Worm (Caenorhabditis elegans) whole organism, L4 larva: ENCODE data around the gene fbxb-18.
A peak's percentile ranks its signal among the peaks of the same experiment; 100 is the strongest.

Experiments
- T26A8.4 ChIP-seq: fragments of 200-800 bp; sonication (Bioruptor generic); IDR thresholded peaks from 2 replicates; pipeline ENCODE4 v1.3.6; 2022; ENCODE audit warnings: missing genetic modification characterization, missing compliant biosample characterization
- Y48G9A.11 ChIP-seq: fragments of 200-800 bp; sonication (Bioruptor generic); IDR thresholded peaks from 2 replicates; pipeline ENCODE4 v1.3.6; 2022; ENCODE audit warnings: missing genetic modification reagents, missing genetic modification characterization, missing compliant biosample characterization
- Y5F2A.4 ChIP-seq: fragments of 200-800 bp; sonication (Bioruptor generic); optimal IDR thresholded peaks from 2 replicates; lab custom pipeline; 2018; ENCODE audit warnings: mild to moderate bottlenecking, missing genetic modification characterization, missing compliant biosample characterization
- Y75B8A.6 ChIP-seq: fragments of 200-800 bp; sonication (Bioruptor generic); IDR thresholded peaks from 2 replicates; pipeline ENCODE4 v1.3.6; 2022; ENCODE audit warnings: missing genetic modification reagents, missing genetic modification characterization, missing compliant biosample characterization
- ZK337.2 ChIP-seq: fragments of 200-800 bp; sonication (Bioruptor generic); IDR thresholded peaks from 2 replicates; pipeline ENCODE4 v1.3.6; 2022; ENCODE audit warnings: missing genetic modification reagents, missing genetic modification characterization, missing compliant biosample characterization
- ZK546.5 ChIP-seq, 2 experiments: sonication (generic microtip); optimal IDR thresholded peaks; 2 replicates each; lab custom pipeline; 2017; ENCODE audit warnings: missing biosample characterization in 2 of 2, missing genetic modification characterization in 2 of 2
- aha-1 ChIP-seq: fragments of 150-350 bp; peaks from one replicate; lab custom pipeline; 2014; ENCODE audit warnings: missing biosample characterization, missing genetic modification characterization
- ceh-28 ChIP-seq: fragments of 150-350 bp; optimal IDR thresholded peaks from 2 replicates; lab custom pipeline; 2014; ENCODE audit warnings: missing biosample characterization, missing genetic modification reagents, missing genetic modification characterization
- ceh-62 ChIP-seq: sonication (generic microtip); optimal IDR thresholded peaks from 2 replicates; lab custom pipeline; 2017; ENCODE audit warnings: missing biosample characterization, missing genetic modification characterization
- daf-16 ChIP-seq, 3 experiments: sonication (generic microtip); optimal IDR thresholded peaks; 2 replicates each; lab custom pipeline; 2016 to 2017; ENCODE audit warnings: missing genetic modification characterization in 3 of 3, missing genetic modification reagents in 3 of 3, mild to moderate bottlenecking in 2 of 3, missing compliant biosample characterization in 2 of 3, missing biosample characterization in 1 of 3, moderate library complexity in 1 of 3
- dmd-6 ChIP-seq: fragments of 200-800 bp; sonication (Bioruptor generic); IDR thresholded peaks from 2 replicates; pipeline ENCODE4 v1.3.6; 2022; ENCODE audit warnings: missing genetic modification reagents, missing genetic modification characterization, missing compliant biosample characterization
- duxl-1 ChIP-seq: sonication (generic microtip); optimal IDR thresholded peaks from 2 replicates; lab custom pipeline; 2016; ENCODE audit warnings: mild to moderate bottlenecking, missing genetic modification characterization, moderate library complexity, missing compliant biosample characterization; ENCODE audit not compliant: poor library complexity
- egl-43 ChIP-seq: fragments of 200-800 bp; sonication (Bioruptor generic); IDR thresholded peaks from 2 replicates; pipeline ENCODE4 v1.3.6; 2022; ENCODE audit warnings: missing genetic modification reagents, missing genetic modification characterization, missing compliant biosample characterization
- hlh-11 ChIP-seq: fragments of 200-800 bp; sonication (Bioruptor generic); optimal IDR thresholded peaks from 2 replicates; lab custom pipeline; 2018; ENCODE audit warnings: mild to moderate bottlenecking, missing genetic modification characterization, missing compliant biosample characterization
- lir-3 ChIP-seq: sonication (generic microtip); optimal IDR thresholded peaks from 2 replicates; lab custom pipeline; 2016; ENCODE audit warnings: mild to moderate bottlenecking, missing genetic modification characterization, missing compliant biosample characterization
- lsy-2 ChIP-seq, 2 experiments: fragments of 150-350 bp in 1 of 2; sonication (generic microtip) in 1 of 2; optimal IDR thresholded peaks; 2 replicates each; lab custom pipeline; 2014 to 2017; ENCODE audit warnings: missing biosample characterization in 2 of 2, missing genetic modification characterization in 2 of 2
- madf-5 ChIP-seq, 2 experiments: fragments of 200-800 bp; sonication (Bioruptor generic); IDR thresholded peaks; 2 replicates each; pipeline ENCODE4 v1.3.6; 2022; ENCODE audit warnings: missing compliant biosample characterization in 2 of 2, missing genetic modification characterization in 2 of 2
- mep-1 ChIP-seq: fragments of 150-350 bp; sonication (generic microtip); optimal IDR thresholded peaks from 3 replicates; lab custom pipeline; 2014; ENCODE audit warnings: missing biosample characterization, missing genetic modification characterization
- nhr-111 ChIP-seq: fragments of 200-800 bp; sonication (Bioruptor generic); optimal IDR thresholded peaks from 2 replicates; lab custom pipeline; 2018; ENCODE audit warnings: mild to moderate bottlenecking, missing genetic modification characterization, missing compliant biosample characterization
- nhr-28 ChIP-seq: fragments of 150-350 bp; optimal IDR thresholded peaks from 2 replicates; lab custom pipeline; 2014; ENCODE audit warnings: missing biosample characterization, missing genetic modification characterization
- nhr-48 ChIP-seq: sonication (generic microtip); optimal IDR thresholded peaks from 2 replicates; lab custom pipeline; 2016; ENCODE audit warnings: mild to moderate bottlenecking, missing genetic modification characterization, missing compliant biosample characterization
- nhr-77 ChIP-seq: fragments of 150-350 bp; optimal IDR thresholded peaks from 2 replicates; lab custom pipeline; 2014; ENCODE audit warnings: missing biosample characterization, missing genetic modification characterization
- pha-4 ChIP-seq, 2 experiments: fragments of 150-350 bp in 1 of 2; fragments of 200-800 bp in 1 of 2; sonication (Bioruptor generic) in 1 of 2; IDR thresholded peaks in 1 of 2; optimal IDR thresholded peaks in 1 of 2; 2 replicates each; pipeline versions ENCODE4 v1.3.6 to Lab custom; 2014 to 2022; ENCODE audit warnings: missing genetic modification characterization in 2 of 2, missing genetic modification reagents in 2 of 2, missing biosample characterization in 1 of 2, missing compliant biosample characterization in 1 of 2
- php-3 ChIP-seq: fragments of 200-800 bp; sonication (Bioruptor generic); IDR thresholded peaks from 2 replicates; pipeline ENCODE4 v1.3.6; 2022; ENCODE audit warnings: missing genetic modification reagents, missing genetic modification characterization, missing compliant biosample characterization
- pqm-1 ChIP-seq: sonication (generic microtip); optimal IDR thresholded peaks from 2 replicates; lab custom pipeline; 2017; ENCODE audit warnings: missing biosample characterization, missing genetic modification characterization
- sdz-12 ChIP-seq: fragments of 200-800 bp; sonication (Bioruptor generic); optimal IDR thresholded peaks from 2 replicates; lab custom pipeline; 2018; ENCODE audit warnings: mild to moderate bottlenecking, missing genetic modification characterization, missing compliant biosample characterization
- skn-1 ChIP-seq: fragments of 150-350 bp; optimal IDR thresholded peaks from 2 replicates; lab custom pipeline; 2014; ENCODE audit warnings: missing biosample characterization, missing genetic modification characterization
- spr-3 ChIP-seq: fragments of 200-800 bp; sonication (Bioruptor generic); optimal IDR thresholded peaks from 2 replicates; lab custom pipeline; 2018; ENCODE audit warnings: mild to moderate bottlenecking, missing genetic modification characterization, missing compliant biosample characterization
- tag-97 ChIP-seq: fragments of 200-800 bp; sonication (Bioruptor generic); IDR thresholded peaks from 2 replicates; pipeline ENCODE4 v1.3.6; 2022; ENCODE audit warnings: missing genetic modification characterization, missing compliant biosample characterization
- unc-130 ChIP-seq: sonication (generic microtip); optimal IDR thresholded peaks from 2 replicates; lab custom pipeline; 2016; ENCODE audit warnings: missing genetic modification reagents, missing genetic modification characterization, missing compliant biosample characterization
- unc-62 ChIP-seq, 3 experiments: fragments of 150-350 bp in 1 of 3; sonication (generic microtip); optimal IDR thresholded peaks in 2 of 3; peaks in 1 of 3; 1 replicate in 1 of 3; 2 replicates in 2 of 3; lab custom pipeline; 2014 to 2017; ENCODE audit warnings: missing biosample characterization in 3 of 3, missing genetic modification characterization in 3 of 3, missing genetic modification reagents in 3 of 3, missing genotype in 1 of 3
- vab-7 ChIP-seq: fragments of 200-800 bp; sonication (Bioruptor generic); IDR thresholded peaks from 2 replicates; pipeline ENCODE4 v1.3.6; 2022; ENCODE audit warnings: missing genetic modification reagents, missing genetic modification characterization, missing compliant biosample characterization
- zag-1 ChIP-seq: fragments of 150-350 bp; optimal IDR thresholded peaks from 2 replicates; lab custom pipeline; 2014; ENCODE audit warnings: missing biosample characterization, missing genetic modification characterization
- zfp-3 ChIP-seq: fragments of 200-800 bp; sonication (Bioruptor generic); conservative IDR thresholded peaks from 2 replicates; pipeline ENCODE4 v1.3.6; 2022; ENCODE audit warnings: missing genetic modification reagents, missing genetic modification characterization, missing compliant biosample characterization
- zip-11 ChIP-seq: fragments of 200-800 bp; sonication (Bioruptor generic); IDR thresholded peaks from 2 replicates; pipeline ENCODE4 v1.3.6; 2022; ENCODE audit warnings: missing genetic modification characterization, missing compliant biosample characterization
- zip-2 ChIP-seq: fragments of 150-350 bp; optimal IDR thresholded peaks from 2 replicates; lab custom pipeline; 2014; ENCODE audit warnings: missing biosample characterization, missing genetic modification characterization
- ztf-11 ChIP-seq: fragments of 150-350 bp; optimal IDR thresholded peaks from 2 replicates; lab custom pipeline; 2014; ENCODE audit warnings: missing biosample characterization, missing genetic modification characterization
- ztf-7 ChIP-seq: fragments of 150-350 bp; optimal IDR thresholded peaks from 2 replicates; lab custom pipeline; 2014; ENCODE audit warnings: missing biosample characterization, missing genetic modification characterization

Gene fbxb-18

DNA sequence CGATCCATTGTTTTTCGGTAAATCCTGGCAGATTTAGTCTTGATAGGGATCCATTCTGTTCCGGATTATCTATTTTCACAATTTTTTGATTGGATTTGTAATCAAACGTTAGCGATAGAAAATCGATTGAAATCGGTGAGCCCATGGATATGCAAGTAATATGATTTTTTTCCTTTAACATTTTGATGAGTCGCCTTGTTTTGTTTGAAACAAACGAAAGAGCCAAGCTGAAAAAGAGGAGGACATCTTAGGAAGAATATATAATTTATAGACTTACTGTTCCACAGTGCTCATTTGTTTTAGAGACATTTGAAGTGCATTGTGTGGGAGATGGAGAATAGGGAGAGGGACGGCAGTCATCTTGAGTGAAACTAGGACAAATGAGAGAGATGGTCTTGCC is at the start of gene fbxb-18, which contains the start of gene fbxb-19:
Gene fbxb-18, minus strand, starts transcription at position 101 of the 400 bp plus-strand sequence.
Gene fbxb-19, minus strand, starts transcription at position 369 of the 400 bp plus-strand sequence.
- TF ChIP-seq zfp-3 (GFP tag; lab: Robert Waterston, UW) = no peak
- no peak for TF ChIP-seq unc-130 (GFP tag; lab: Kevin White, UChicago)
- no peak for TF ChIP-seq tag-97 (GFP tag; lab: Robert Waterston, UW)
- no peak for TF ChIP-seq duxl-1
- no peak for TF ChIP-seq nhr-111 (GFP tag; lab: Kevin White, UChicago)
- TF ChIP-seq Y48G9A.11 (GFP tag; lab: Robert Waterston, UW) = no peak
- TF ChIP-seq madf-5 (GFP tag; IDR thresholded peaks at IDR 0.05; lab: Robert Waterston, UW) = no peak
- TF ChIP-seq egl-43 (GFP tag; lab: Robert Waterston, UW) = no peak

DNA sequence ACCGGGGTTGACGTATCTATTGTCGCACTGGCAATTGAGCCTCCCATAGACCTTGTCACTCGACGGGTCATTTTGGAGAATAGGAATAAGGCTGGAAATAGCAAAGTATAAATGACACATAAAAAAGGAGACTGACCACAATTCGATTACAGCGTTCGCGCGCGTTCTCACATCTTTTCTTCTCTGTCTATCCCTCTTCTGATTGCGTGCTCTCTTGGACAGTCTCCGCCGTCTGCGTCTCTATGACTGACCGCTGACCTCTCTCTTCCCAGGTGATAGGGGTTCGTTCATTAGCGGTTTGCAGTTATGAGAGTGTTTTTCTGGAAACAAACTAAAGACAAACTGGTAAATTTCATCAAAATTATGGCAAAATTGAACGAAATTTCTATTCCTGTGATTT is 47.6 kb upstream of the fbxb-18 start, which contains the start of gene ceh-83:
Gene ceh-83, minus strand, starts transcription at position 181 of the 400 bp plus-strand sequence.
- TF ChIP-seq unc-62 (GFP tag; optimal IDR thresholded peaks at IDR 0.05 in 1 of 2; lab: Kevin White, UChicago) = peak in 1 of 2 experiments; percentile 34
- TF ChIP-seq unc-62 (tag; optimal IDR thresholded peaks at IDR 0.05; lab: Kevin White, UChicago) = no peak
- peak; percentile 13 for TF ChIP-seq nhr-28
- TF ChIP-seq ztf-7 (tag; lab: Kevin White, UChicago) = no peak
- TF ChIP-seq duxl-1 = peak; percentile 98
- TF ChIP-seq hlh-11 (tag; lab: Kevin White, UChicago) = peak; percentile 50
- no peak for TF ChIP-seq Y5F2A.4 (GFP tag; lab: Kevin White, UChicago)

DNA sequence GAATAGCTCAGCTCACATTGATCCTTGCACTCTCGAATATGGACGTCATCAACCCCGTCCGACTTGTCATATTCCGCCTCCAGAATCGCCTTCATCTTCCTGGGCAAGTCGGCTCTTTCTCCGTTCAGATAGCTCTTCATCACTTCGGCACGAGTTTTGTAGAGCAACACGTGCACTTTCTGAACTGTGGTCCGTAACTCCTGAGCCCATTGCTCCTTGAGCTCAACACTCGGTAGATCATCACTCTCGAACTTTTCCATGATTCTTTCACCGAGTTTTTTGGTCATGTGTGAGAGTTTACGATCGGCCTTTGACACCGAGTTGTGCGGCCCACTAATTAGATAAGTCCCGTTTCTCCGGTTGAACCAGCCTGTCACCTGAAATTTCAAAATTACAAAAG is 46.4 kb upstream of the fbxb-18 start:
- TF ChIP-seq unc-62 (GFP tag; optimal IDR thresholded peaks at IDR 0.05 in 1 of 2; lab: Kevin White, UChicago) (peak in 1 of 2 experiments; percentile 96), unc-62 (tag; optimal IDR thresholded peaks at IDR 0.05; lab: Kevin White, UChicago) (no peak), zip-11 (GFP tag; lab: Robert Waterston, UW) (no peak)

- TF ChIP-seq lir-3 (tag; lab: Kevin White, UChicago) (no peak), ceh-62 (no peak), lsy-2 (tag; optimal IDR thresholded peaks at IDR 0.05; lab: Kevin White, UChicago) (no peak), dmd-6 (no peak), nhr-48 (tag; lab: Kevin White, UChicago) (no peak), T26A8.4 (GFP tag; lab: Robert Waterston, UW) (no peak), mep-1 (tag; lab: Kevin White, UChicago) (no peak), zip-2 (no peak), ZK337.2 (GFP tag; lab: Robert Waterston, UW) (no peak), nhr-77 (no peak), daf-16 (GFP tag; optimal IDR thresholded peaks at IDR 0.05; lab: Kevin White, UChicago) (no peak), daf-16 (tag; optimal IDR thresholded peaks at IDR 0.05; lab: Kevin White, UChicago) (no peak), spr-3 (GFP tag; lab: Kevin White, UChicago) (no peak)
Observed at ce11 chrII:1731932-1732331, 43.2 kb upstream of the fbxb-18 start, which contains the start of gene ceh-82. Gene ceh-82, plus strand, starts transcription at chrII:1732232.

- TF ChIP-seq ZK546.5 (tag; optimal IDR thresholded peaks at IDR 0.05; lab: Kevin White, UChicago) = no peak
- peak in 1 of 2 experiments; percentile 23 for TF ChIP-seq unc-62 (GFP tag; optimal IDR thresholded peaks at IDR 0.05 in 1 of 2; lab: Kevin White, UChicago)
- TF ChIP-seq unc-62 (tag; optimal IDR thresholded peaks at IDR 0.05; lab: Kevin White, UChicago) = no peak
Observed at ce11 chrII:1730103-1730502, 41.4 kb upstream of the fbxb-18 start, which contains the start of gene ceh-81. Gene ceh-81, plus strand, starts transcription at chrII:1730403.

DNA sequence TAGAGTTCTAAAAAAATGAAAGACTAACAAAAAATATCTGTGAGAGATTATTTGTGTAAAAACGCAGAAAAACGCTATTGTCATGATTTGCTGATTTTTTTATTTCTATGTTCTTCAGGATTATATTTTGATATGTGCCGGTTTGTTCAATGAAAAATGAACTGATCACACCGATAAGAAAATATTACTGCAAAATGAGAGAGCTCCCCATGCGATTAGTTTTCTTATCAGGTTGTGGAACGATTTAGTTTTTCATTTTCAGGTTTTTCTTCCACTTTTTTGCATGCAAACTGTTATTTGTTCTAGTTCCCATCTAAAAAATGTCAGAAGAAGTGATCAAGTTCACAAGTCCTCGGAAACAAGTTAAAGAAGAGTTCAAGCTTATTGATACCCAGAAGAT is 39.5 kb upstream of the fbxb-18 start, which contains the start of gene btb-9:
Gene btb-9, plus strand, starts transcription at position 254 of the 400 bp plus-strand sequence.
- TF ChIP-seq aha-1 (tag; lab: Kevin White, UChicago) (peak; percentile 9), duxl-1 (peak; percentile 4), nhr-28 (peak; percentile 84), skn-1 (tag; lab: Kevin White, UChicago) (no peak), Y75B8A.6 (GFP tag; lab: Robert Waterston, UW) (no peak), daf-16 (GFP tag; optimal IDR thresholded peaks at IDR 0.05; lab: Kevin White, UChicago) (no peak), daf-16 (tag; optimal IDR thresholded peaks at IDR 0.05; lab: Kevin White, UChicago) (peak; percentile 58), dmd-6 (peak; percentile 72), zag-1 (no peak), sdz-12 (no peak), hlh-11 (tag; lab: Kevin White, UChicago) (peak; percentile 51), spr-3 (GFP tag; lab: Kevin White, UChicago) (no peak), php-3 (GFP tag; lab: Robert Waterston, UW) (0 out of 2 replicates have a peak, but pooled peaks have one; percentile 11), pqm-1 (peak; percentile 96), vab-7 (GFP tag; lab: Robert Waterston, UW) (no peak), ztf-11 (tag; lab: Kevin White, UChicago) (no peak), ceh-28 (tag; lab: Kevin White, UChicago) (no peak), pha-4 (GFP tag; IDR thresholded peaks at IDR 0.05; lab: Robert Waterston, UW) (no peak), pha-4 (tag; optimal IDR thresholded peaks at IDR 0.05; lab: Kevin White, UChicago) (no peak)
- TF ChIP-seq, all 104 proteins: peak for 8
